Worm (Caenorhabditis elegans) whole organism, young adult: ENCODE measurements around the gene F56F10.1.

ENCODE experiments used
- aptf-2 ChIP-seq: fragments of 200-800 bp; sonication (Bioruptor generic); conservative IDR thresholded peaks from 2 replicates; pipeline ENCODE4 v1.3.6; 2022; ENCODE audit warnings: missing genetic modification reagents, missing genetic modification characterization, missing compliant biosample characterization
- attf-3 ChIP-seq: fragments of 200-800 bp; sonication (Bioruptor generic); conservative IDR thresholded peaks from 2 replicates; pipeline ENCODE4 v1.3.6; 2022; ENCODE audit warnings: missing genetic modification reagents, missing genetic modification characterization, missing compliant biosample characterization
- attf-5 ChIP-seq: fragments of 200-800 bp; sonication (Bioruptor generic); optimal IDR thresholded peaks from 2 replicates; lab custom pipeline; 2018; ENCODE audit warnings: mild to moderate bottlenecking, missing genetic modification characterization, missing compliant biosample characterization
- die-1 ChIP-seq: sonication (generic microtip); optimal IDR thresholded peaks from 2 replicates; lab custom pipeline; 2016; ENCODE audit warnings: missing genotype, mild to moderate bottlenecking, missing genetic modification characterization, missing compliant biosample characterization
- egl-44 ChIP-seq: fragments of 200-800 bp; sonication (Bioruptor generic); IDR thresholded peaks from 2 replicates; pipeline ENCODE4 v1.3.6; 2022; ENCODE audit warnings: missing genetic modification reagents, missing genetic modification characterization, missing compliant biosample characterization
- lir-1 ChIP-seq: fragments of 200-800 bp; sonication (Bioruptor generic); conservative IDR thresholded peaks from 2 replicates; pipeline ENCODE4 v1.3.6; 2022; ENCODE audit warnings: missing genetic modification reagents, missing genetic modification characterization, missing compliant biosample characterization
- unc-62 ChIP-seq: fragments of 150-350 bp; optimal IDR thresholded peaks from 2 replicates; lab custom pipeline; 2014; ENCODE audit warnings: missing biosample characterization, missing genetic modification reagents, missing genetic modification characterization

ce11 chrX:823736-824135 lies 48.7 kb upstream of the F56F10.1 start:
- no peak for TF ChIP-seq unc-62 (GFP tag; lab: Kevin White, UChicago)
- TF ChIP-seq aptf-2 (GFP tag; lab: Robert Waterston, UW), result no peak
- TF ChIP-seq egl-44, result no peak
- TF ChIP-seq die-1 (tag; lab: Kevin White, UChicago), result no peak
- TF ChIP-seq attf-3 (GFP tag; lab: Robert Waterston, UW), result no peak
- no peak for TF ChIP-seq lir-1 (GFP tag; lab: Robert Waterston, UW)
- TF ChIP-seq attf-5 (GFP tag; lab: Kevin White, UChicago), result no peak
